Worm (Caenorhabditis elegans): ENCODE measurements around the gene rig-1.

The rig-1 gene

ce11 chrX:8625090-8625489, 35.3 kb upstream of the rig-1 start, which contains the start of gene K01A12.3:
Gene K01A12.3, minus strand, starts transcription at chrX:8625190.
- no peak for TF ChIP-seq elt-3 (tag; optimal IDR thresholded peaks at IDR 0.05)
- no peak for TF ChIP-seq egl-27 (tag; optimal IDR thresholded peaks at IDR 0.05)
- no peak for TF ChIP-seq zip-4 (GFP tag; optimal IDR thresholded peaks at IDR 0.05)
- no peak for TF ChIP-seq egl-13 (tag; optimal IDR thresholded peaks at IDR 0.05)
- no peak for TF ChIP-seq ceh-82 (tag; optimal IDR thresholded peaks at IDR 0.05)

- TF ChIP-seq lin-35 (GFP tag; optimal IDR thresholded peaks at IDR 0.05) (no peak), nhr-90 (tag; optimal IDR thresholded peaks at IDR 0.05; ENCODE audit: poor library complexity) (peak; percentile 22)
These were observed 21.7 kb upstream of the rig-1 start for ce11 chrX:8638679-8639184.

ce11 chrX:8640654-8641053, 19.8 kb upstream of the rig-1 start:
- TF ChIP-seq xbp-1 (tag; optimal IDR thresholded peaks at IDR 0.05) (no peak), snu-23 (GFP tag; optimal IDR thresholded peaks at IDR 0.05) (peak; percentile 6), nhr-28 (tag; optimal IDR thresholded peaks at IDR 0.05) (no peak), elt-2 (tag; optimal IDR thresholded peaks at IDR 0.05) (peak; percentile 12), dsc-1 (tag; optimal IDR thresholded peaks at IDR 0.05) (no peak), swsn-7 (tag; optimal IDR thresholded peaks at IDR 0.05) (no peak), tbx-2 (tag; optimal IDR thresholded peaks at IDR 0.05) (no peak), sup-37 (GFP tag; optimal IDR thresholded peaks at IDR 0.05) (no peak), unc-30 (tag; optimal IDR thresholded peaks at IDR 0.05) (no peak), mef-2 (tag; optimal IDR thresholded peaks at IDR 0.05) (no peak), elt-3 (tag; optimal IDR thresholded peaks at IDR 0.05) (no peak), C34B4.2 (tag; optimal IDR thresholded peaks at IDR 0.05) (no peak), nhr-85 (tag) (peak; percentile 38), ceh-88 (GFP tag; IDR thresholded peaks at IDR 0.05) (no peak), mab-9 (GFP tag; IDR thresholded peaks at IDR 0.05) (no peak), unc-62 (GFP tag; optimal IDR thresholded peaks at IDR 0.05) (no peak), unc-86 (tag; optimal IDR thresholded peaks at IDR 0.05) (no peak), nhr-71 (tag; optimal IDR thresholded peaks at IDR 0.05) (no peak), nhr-90 (tag; optimal IDR thresholded peaks at IDR 0.05; ENCODE audit: poor library complexity) (peak; percentile 2), efl-1 (optimal IDR thresholded peaks at IDR 0.05) (no peak), efl-1 (GFP tag; optimal IDR thresholded peaks at IDR 0.05 in 1 of 2) (no peak), lin-35 (GFP tag; optimal IDR thresholded peaks at IDR 0.05) (peak in 1 of 2 experiments; percentile 20), dpl-1 (GFP tag; optimal IDR thresholded peaks at IDR 0.05) (no peak), egl-27 (tag; optimal IDR thresholded peaks at IDR 0.05) (no peak), mdl-1 (tag; optimal IDR thresholded peaks at IDR 0.05) (no peak), skn-1 (tag; optimal IDR thresholded peaks at IDR 0.05) (no peak), blmp-1 (tag; optimal IDR thresholded peaks at IDR 0.05) (no peak), F16B12.6 (tag; optimal IDR thresholded peaks at IDR 0.05) (no peak), nhr-47 (tag; optimal IDR thresholded peaks at IDR 0.05) (no peak), nhr-20 (tag; optimal IDR thresholded peaks at IDR 0.05) (peak; percentile 17), ets-5 (GFP tag; IDR thresholded peaks at IDR 0.05) (no peak), irx-1 (tag; optimal IDR thresholded peaks at IDR 0.05) (no peak)

- TF ChIP-seq nhr-237 (tag; optimal IDR thresholded peaks at IDR 0.05) = no peak
- TF ChIP-seq efl-3 (GFP tag; optimal IDR thresholded peaks at IDR 0.05) = no peak
- no peak for TF ChIP-seq swsn-7 (tag; optimal IDR thresholded peaks at IDR 0.05)
- no peak for TF ChIP-seq nhr-85 (tag)
- no peak for TF ChIP-seq pax-3 (tag; optimal IDR thresholded peaks at IDR 0.05)
- no peak for TF ChIP-seq mab-9 (GFP tag; IDR thresholded peaks at IDR 0.05)
- TF ChIP-seq lir-3 (tag; optimal IDR thresholded peaks at IDR 0.05; ENCODE audit: poor library complexity) = no peak
- TF ChIP-seq sup-37 (GFP tag; optimal IDR thresholded peaks at IDR 0.05) = no peak
- no peak for TF ChIP-seq ztf-11 (tag; optimal IDR thresholded peaks at IDR 0.05)
- no peak for TF ChIP-seq nhr-19 (GFP tag; conservative IDR thresholded peaks at IDR 0.05)
- no peak for TF ChIP-seq lin-35 (GFP tag; optimal IDR thresholded peaks at IDR 0.05)
- TF ChIP-seq nhr-47 (tag; optimal IDR thresholded peaks at IDR 0.05) = no peak
- no peak for TF ChIP-seq jun-1 (tag; optimal IDR thresholded peaks at IDR 0.05)
- no peak for TF ChIP-seq tbx-2 (tag; optimal IDR thresholded peaks at IDR 0.05)
- TF ChIP-seq nhr-28 (tag; optimal IDR thresholded peaks at IDR 0.05) = no peak
These were observed 16.6 kb upstream of the rig-1 start, which contains the start of gene stg-2 for ce11 chrX:8643817-8644216. Gene stg-2, minus strand, starts transcription at chrX:8643917.

Measured in whole organism, L1 larva.